Fruit fly (Drosophila melanogaster) whole organism, embryonic: ENCODE measurements around the gene Col4a1.

ENCODE experiments used
- BEAF-32 ChIP-seq: fragments of 200-800 bp; sonication (Bioruptor generic); optimal IDR thresholded peaks from 3 replicates; lab custom pipeline; 2017; ENCODE audit warnings: missing biosample characterization, missing genetic modification characterization, mild to moderate bottlenecking, moderate library complexity, missing genetic modification reagents
- CG11247 ChIP-seq: fragments of 200-800 bp; sonication (Bioruptor generic); IDR thresholded peaks from 2 replicates; pipeline ENCODE4 v1.3.6; 2022; ENCODE audit warnings: missing biosample characterization, missing genetic modification characterization
- CG11504 ChIP-seq: fragments of 200-800 bp; sonication (Bioruptor generic); optimal IDR thresholded peaks from 3 replicates; lab custom pipeline; 2019; ENCODE audit warnings: missing biosample characterization, mild to moderate bottlenecking, missing genetic modification characterization, moderate library complexity
- CG13123 ChIP-seq: fragments of 200-800 bp; sonication (Bioruptor generic); optimal IDR thresholded peaks from 2 replicates; lab custom pipeline; 2016; ENCODE audit warnings: missing biosample characterization, missing genetic modification characterization
- CG13775 ChIP-seq: fragments of 200-800 bp; sonication (Bioruptor generic); optimal IDR thresholded peaks from 3 replicates; lab custom pipeline; 2017; ENCODE audit warnings: missing biosample characterization, mild to moderate bottlenecking, missing genetic modification characterization
- CG14860 ChIP-seq: fragments of 200-800 bp; sonication (Bioruptor generic); IDR thresholded peaks from 3 replicates; pipeline ENCODE4 v1.3.6; 2022; ENCODE audit warnings: missing biosample characterization, missing genetic modification characterization; ENCODE audit not compliant: partially characterized antibody
- CG15601 ChIP-seq: fragments of 200-800 bp; sonication (Bioruptor generic); optimal IDR thresholded peaks from 3 replicates; lab custom pipeline; 2019; ENCODE audit warnings: missing biosample characterization, mild to moderate bottlenecking, missing genetic modification characterization, moderate library complexity
- CG16813 ChIP-seq: fragments of 200-800 bp; sonication (Bioruptor generic); IDR thresholded peaks from 3 replicates; pipeline ENCODE4 v1.3.6; 2022; ENCODE audit warnings: missing biosample characterization, missing genetic modification characterization; ENCODE audit not compliant: partially characterized antibody
- CG17186 ChIP-seq: fragments of 200-800 bp; sonication (Bioruptor generic); optimal IDR thresholded peaks from 3 replicates; lab custom pipeline; 2017; ENCODE audit warnings: missing biosample characterization, missing genetic modification reagents, missing genetic modification characterization
- CG31441 ChIP-seq: fragments of 200-800 bp; sonication (Bioruptor generic); IDR thresholded peaks from 2 replicates; pipeline ENCODE4 v1.3.6; 2022; ENCODE audit warnings: missing biosample characterization, missing genetic modification characterization
- CG32772 ChIP-seq: fragments of 200-800 bp; sonication (Bioruptor generic); IDR thresholded peaks from 2 replicates; pipeline ENCODE4 v1.3.6; 2022; ENCODE audit warnings: missing biosample characterization, missing genetic modification characterization
- CG33213 ChIP-seq: fragments of 200-800 bp; sonication (Bioruptor generic); optimal IDR thresholded peaks from 3 replicates; lab custom pipeline; 2016; ENCODE audit warnings: missing biosample characterization, missing genetic modification characterization
- CG6791 ChIP-seq: fragments of 200-800 bp; sonication (Bioruptor generic); IDR thresholded peaks from 3 replicates; pipeline ENCODE4 v1.3.6; 2022; ENCODE audit warnings: missing biosample characterization, missing genetic modification characterization; ENCODE audit not compliant: partially characterized antibody
- CG7839 ChIP-seq: fragments of 200-800 bp; sonication (Bioruptor generic); optimal IDR thresholded peaks from 3 replicates; lab custom pipeline; 2018; ENCODE audit warnings: missing biosample characterization, mild to moderate bottlenecking, missing genetic modification characterization, moderate library complexity
- CG8924 ChIP-seq: fragments of 200-800 bp; optimal IDR thresholded peaks from 3 replicates; lab custom pipeline; 2019; ENCODE audit warnings: missing biosample characterization, mild to moderate bottlenecking, missing genetic modification characterization, moderate library complexity
- Dll ChIP-seq: fragments of 200-800 bp; sonication (Bioruptor generic); IDR thresholded peaks from 4 replicates; pipeline ENCODE4 v1.3.6; 2022; ENCODE audit warnings: missing biosample characterization, missing genetic modification characterization; ENCODE audit not compliant: partially characterized antibody
- Dref ChIP-seq: fragments of 200-800 bp; sonication (Bioruptor generic); IDR thresholded peaks from 2 replicates; pipeline ENCODE4 v1.3.6; 2022; ENCODE audit warnings: missing biosample characterization, missing genetic modification characterization
- E2f2 ChIP-seq: fragments of 200-800 bp; sonication (Bioruptor generic); IDR thresholded peaks from 2 replicates; pipeline ENCODE4 v1.3.6; 2022; ENCODE audit warnings: missing biosample characterization, missing genetic modification characterization
- HHEX ChIP-seq: fragments of 200-800 bp; sonication (Bioruptor generic); optimal IDR thresholded peaks from 3 replicates; lab custom pipeline; 2017; ENCODE audit warnings: missing biosample characterization, mild to moderate bottlenecking, missing genetic modification characterization, missing genetic modification reagents
- Hr51 ChIP-seq, 2 experiments: fragments of 200-800 bp; sonication (Bioruptor generic); optimal IDR thresholded peaks; 2 replicates in 1 of 2; 3 replicates in 1 of 2; lab custom pipeline; 2016 to 2018; ENCODE audit warnings: missing biosample characterization in 2 of 2, missing genetic modification characterization in 2 of 2, mild to moderate bottlenecking in 1 of 2, moderate library complexity in 1 of 2
- Hr78 ChIP-seq, 2 experiments: fragments of 200-800 bp in 1 of 2; fragments of >200 bp in 1 of 2; sonication (Bioruptor generic) in 1 of 2; optimal IDR thresholded peaks; 2 replicates each; lab custom pipeline; 2017 to 2019; ENCODE audit warnings: missing biosample characterization in 2 of 2, missing genetic modification characterization in 2 of 2, mild to moderate bottlenecking in 1 of 2, moderate library complexity in 1 of 2
- MBD-R2 ChIP-seq: fragments of 200-800 bp; sonication (Bioruptor generic); IDR thresholded peaks from 2 replicates; pipeline ENCODE4 v1.3.6; 2022; ENCODE audit warnings: missing biosample characterization, missing genetic modification characterization
- Med ChIP-seq: fragments of 200-800 bp; sonication (Bioruptor generic); peaks from one replicate; lab custom pipeline; 2016; ENCODE audit warnings: missing biosample characterization, missing genetic modification characterization, mild to moderate bottlenecking, inconsistent platforms, moderate library complexity
- Nf-YC ChIP-seq: fragments of 200-800 bp; optimal IDR thresholded peaks from 3 replicates; lab custom pipeline; 2019; ENCODE audit warnings: missing biosample characterization, mild to moderate bottlenecking, missing genetic modification characterization, moderate library complexity
- Oli ChIP-seq: fragments of 200-800 bp; sonication (Bioruptor generic); optimal IDR thresholded peaks from 2 replicates; lab custom pipeline; 2018; ENCODE audit warnings: missing biosample characterization, mild to moderate bottlenecking, missing genetic modification characterization, moderate library complexity
- Pdp1 ChIP-seq, 2 experiments: fragments of 200-800 bp; sonication (Bioruptor generic); optimal IDR thresholded peaks; 3 replicates each; lab custom pipeline; 2016; ENCODE audit warnings: missing biosample characterization in 2 of 2, missing genetic modification characterization in 2 of 2, mild to moderate bottlenecking in 1 of 2, moderate library complexity in 1 of 2
- Scr ChIP-seq: fragments of 200-800 bp; sonication (Bioruptor generic); IDR thresholded peaks from 2 replicates; pipeline ENCODE4 v1.3.6; 2022; ENCODE audit warnings: missing biosample characterization, missing genetic modification characterization; ENCODE audit not compliant: partially characterized antibody
- Sin3A ChIP-seq: fragments of >200 bp; optimal IDR thresholded peaks from 2 replicates; lab custom pipeline; 2018
- Xbp1 ChIP-seq: fragments of 200-800 bp; sonication (Bioruptor generic); optimal IDR thresholded peaks from 3 replicates; lab custom pipeline; 2016; ENCODE audit warnings: missing biosample characterization, mild to moderate bottlenecking, missing genetic modification characterization
- dmrt11E ChIP-seq: fragments of 200-800 bp; sonication (Bioruptor generic); optimal IDR thresholded peaks from 3 replicates; lab custom pipeline; 2018; ENCODE audit warnings: missing biosample characterization, mild to moderate bottlenecking, missing genetic modification characterization, moderate library complexity
- ftz-f1 ChIP-seq: fragments of 200-800 bp; sonication (Bioruptor generic); optimal IDR thresholded peaks from 2 replicates; lab custom pipeline; 2016; ENCODE audit warnings: missing biosample characterization, missing genetic modification characterization
- gfzf ChIP-seq: fragments of 200-800 bp; sonication (Bioruptor generic); optimal IDR thresholded peaks from 2 replicates; lab custom pipeline; 2016; ENCODE audit warnings: missing biosample characterization, mild to moderate bottlenecking, missing genetic modification characterization, moderate library complexity
- grau ChIP-seq: fragments of 200-800 bp; optimal IDR thresholded peaks from 3 replicates; lab custom pipeline; 2019; ENCODE audit warnings: missing biosample characterization, mild to moderate bottlenecking, missing genetic modification characterization, moderate library complexity
- inv ChIP-seq: fragments of 200-800 bp; sonication (Bioruptor generic); IDR thresholded peaks from 2 replicates; pipeline ENCODE4 v1.3.6; 2022; ENCODE audit warnings: missing biosample characterization, missing genetic modification characterization; ENCODE audit not compliant: partially characterized antibody
- ken ChIP-seq: fragments of 200-800 bp; sonication (Bioruptor generic); IDR thresholded peaks from 3 replicates; pipeline ENCODE4 v1.3.6; 2022; ENCODE audit warnings: missing biosample characterization, missing genetic modification characterization
- luna ChIP-seq: fragments of 200-800 bp; sonication (Bioruptor generic); optimal IDR thresholded peaks from 2 replicates; lab custom pipeline; 2016; ENCODE audit warnings: missing biosample characterization, missing genetic modification characterization
- pan ChIP-seq, 4 experiments: fragments of >200 bp in 3 of 4; fragments of 200-800 bp in 1 of 4; sonication (Bioruptor generic) in 1 of 4; optimal IDR thresholded peaks in 3 of 4; IDR thresholded peaks in 1 of 4; 2 replicates each; pipeline versions ENCODE4 v1.3.6 to Lab custom; 2017 to 2022; ENCODE audit warnings: missing biosample characterization in 2 of 4, missing genetic modification characterization in 2 of 4, mixed read lengths in 1 of 4
- pb ChIP-seq: fragments of 200-800 bp; sonication (Bioruptor generic); optimal IDR thresholded peaks from 3 replicates; lab custom pipeline; 2016; ENCODE audit warnings: missing biosample characterization, missing genetic modification characterization
- pho ChIP-seq: fragments of 200-800 bp; sonication (Bioruptor generic); optimal IDR thresholded peaks from 2 replicates; lab custom pipeline; 2016; ENCODE audit warnings: missing biosample characterization, missing genetic modification characterization
- phol ChIP-seq: fragments of 200-800 bp; sonication (Bioruptor generic); optimal IDR thresholded peaks from 3 replicates; lab custom pipeline; 2018; ENCODE audit warnings: missing biosample characterization, mild to moderate bottlenecking, missing genetic modification characterization, moderate library complexity
- pzg ChIP-seq: fragments of 200-800 bp; sonication (Bioruptor generic); optimal IDR thresholded peaks from 3 replicates; lab custom pipeline; 2018; ENCODE audit warnings: missing biosample characterization, mild to moderate bottlenecking, missing genetic modification characterization, moderate library complexity
- row ChIP-seq: fragments of 200-800 bp; sonication (Bioruptor generic); IDR thresholded peaks from 3 replicates; pipeline ENCODE4 v1.3.6; 2022; ENCODE audit warnings: missing biosample characterization, missing genetic modification characterization
- slbo ChIP-seq: fragments of 200-800 bp; sonication (Bioruptor generic); IDR thresholded peaks from 2 replicates; pipeline ENCODE4 v1.3.6; 2022; ENCODE audit warnings: missing biosample characterization, missing genetic modification characterization
- sqz ChIP-seq: fragments of 200-800 bp; sonication (Bioruptor generic); optimal IDR thresholded peaks from 3 replicates; lab custom pipeline; 2018; ENCODE audit warnings: missing biosample characterization, mild to moderate bottlenecking, missing genetic modification characterization
- stwl ChIP-seq: fragments of 200-800 bp; sonication (Bioruptor generic); optimal IDR thresholded peaks from 3 replicates; lab custom pipeline; 2018; ENCODE audit warnings: missing biosample characterization, mild to moderate bottlenecking, missing genetic modification characterization, moderate library complexity
- wek ChIP-seq: fragments of 200-800 bp; sonication (Bioruptor generic); optimal IDR thresholded peaks from 3 replicates; lab custom pipeline; 2018; ENCODE audit warnings: missing biosample characterization, mild to moderate bottlenecking, missing genetic modification characterization, moderate library complexity

Col4a1 gene

dm6 chr2L:5054953-5055352 is 25.5 kb downstream of the Col4a1 start, which contains the start of the genes CG14036 and His3.3A (continued):
- TF ChIP-seq grau = peak; percentile 15
- TF ChIP-seq wek (GFP tag; lab: Kevin White, UChicago) = peak; percentile 100
- TF ChIP-seq ftz-f1 (GFP tag; lab: Kevin White, UChicago) = peak; percentile 30
- TF ChIP-seq CG17186 (GFP tag; lab: Kevin White, UChicago) = peak; percentile 56
- TF ChIP-seq CG16813 = peak; percentile 69
- peak; percentile 49 for TF ChIP-seq CG8924 (tag; lab: Kevin White, UChicago)
- TF ChIP-seq pan (optimal IDR thresholded peaks at IDR 0.05; lab: Kevin White, UChicago) = no peak
- TF ChIP-seq pan (GFP tag; optimal IDR thresholded peaks at IDR 0.05 in 1 of 2, IDR thresholded peaks at IDR 0.05 in 1 of 2) = peak in 1 of 2 experiments; percentile 36
- TF ChIP-seq CG15601 (tag; lab: Kevin White, UChicago) = peak; percentile 23
- TF ChIP-seq CG11504 = peak; percentile 18
- no peak for TF ChIP-seq CG31441 (GFP tag; lab: Robert Waterston, UW)
- TF ChIP-seq Nf-YC (tag; lab: Kevin White, UChicago) = peak; percentile 37
- peak; percentile 11 for TF ChIP-seq dmrt11E (tag; lab: Kevin White, UChicago)
- TF ChIP-seq HHEX (GFP tag; lab: Kevin White, UChicago) = peak; percentile 24
- peak in 1 of 2 experiments; percentile 22 for TF ChIP-seq Hr51 (GFP tag; optimal IDR thresholded peaks at IDR 0.05; lab: Kevin White, UChicago)

dm6 chr2L:5055528-5055927 is 26.1 kb downstream of the Col4a1 start:
- TF ChIP-seq Sin3A (lab: Kevin White, UChicago) = no peak
- peak; percentile 96 for TF ChIP-seq phol
- TF ChIP-seq Med (GFP tag; lab: Kevin White, UChicago) = peak; percentile 61

dm6 chr2L:5058094-5058493 is 28.7 kb downstream of the Col4a1 start, which contains the start of gene Nepl3:
Gene Nepl3 (minus strand): TSS chr2L:5058248.
- TF ChIP-seq Dref (GFP tag; lab: Robert Waterston, UW) (no peak), Xbp1 (GFP tag; lab: Kevin White, UChicago) (no peak), Hr78 (GFP tag; optimal IDR thresholded peaks at IDR 0.05; lab: Kevin White, UChicago) (no peak), slbo (GFP tag; lab: Robert Waterston, UW) (no peak), ken (no peak), pzg (peak; percentile 28), inv (GFP tag; lab: Robert Waterston, UW) (peak; percentile 23; the same call in 1 of the 2 replicates), BEAF-32 (GFP tag; lab: Kevin White, UChicago) (peak; percentile 65), E2f2 (GFP tag; lab: Robert Waterston, UW) (peak; percentile 56; the same call in 1 of the 2 replicates), CG13775 (GFP tag; lab: Kevin White, UChicago) (no peak), row (GFP tag; lab: Robert Waterston, UW) (peak; percentile 37; the same call in 2 of the 3 replicates), CG7839 (no peak), CG32772 (GFP tag; lab: Robert Waterston, UW) (no peak), stwl (no peak), CG13123 (GFP tag; lab: Kevin White, UChicago) (no peak), CG15601 (tag; lab: Kevin White, UChicago) (no peak), Oli (tag; lab: Kevin White, UChicago) (no peak), CG33213 (no peak), MBD-R2 (peak; percentile 53), luna (GFP tag; lab: Kevin White, UChicago) (no peak), CG11247 (GFP tag; lab: Robert Waterston, UW) (no peak), Pdp1 (GFP tag; optimal IDR thresholded peaks at IDR 0.05; lab: Kevin White, UChicago) (no peak), Scr (peak; percentile 69), Dll (GFP tag; lab: Robert Waterston, UW) (peak; percentile 69), CG6791 (GFP tag; lab: Robert Waterston, UW) (no peak), gfzf (GFP tag; lab: Kevin White, UChicago) (peak; percentile 65), pb (GFP tag; lab: Kevin White, UChicago) (no peak), pho (GFP tag; lab: Kevin White, UChicago) (no peak), sqz (GFP tag; lab: Kevin White, UChicago) (peak; percentile 12), CG14860 (no peak)
